Worm (Caenorhabditis elegans): ENCODE data around the gene ZC443.1.

DNA sequence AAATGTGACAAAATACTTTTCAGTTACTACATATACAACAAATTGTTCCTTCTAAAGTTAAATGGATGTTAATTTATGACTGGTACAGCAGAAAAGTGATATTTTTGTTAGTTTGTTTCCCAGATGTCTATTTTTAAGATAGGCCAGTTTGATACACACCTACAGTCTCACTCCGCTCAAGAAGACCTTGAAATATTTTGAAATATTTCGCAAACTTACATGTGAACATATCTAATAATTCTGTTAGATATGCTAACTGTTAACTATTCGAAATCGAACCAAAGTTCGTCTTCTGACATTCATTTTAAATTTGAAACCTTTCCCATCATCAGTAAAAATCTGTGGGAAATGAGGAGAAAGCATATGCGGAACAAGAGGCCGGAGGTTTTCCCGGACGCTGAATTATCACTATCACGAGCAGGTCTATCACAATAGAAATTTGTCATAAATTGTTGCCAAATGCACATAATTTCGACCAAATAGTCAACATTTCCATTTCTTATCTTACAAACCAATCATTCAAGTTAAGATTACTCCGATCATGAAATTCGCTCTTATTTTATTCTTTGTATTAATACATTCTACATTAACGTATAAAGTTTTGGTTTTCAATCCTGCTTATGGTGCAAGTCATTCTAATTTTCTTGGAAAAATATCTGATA is 10.0 kb upstream of the ZC443.1 start, which contains the start of the genes ZC443.4 and ugt-18:
- TF ChIP-seq ref-1 (GFP tag; conservative IDR thresholded peaks at IDR 0.05) (no peak), T22C8.4 (GFP tag; IDR thresholded peaks at IDR 0.05) (no peak), klf-2 (GFP tag; conservative IDR thresholded peaks at IDR 0.05) (no peak)

All from whole organism, midembryonic.